Fruit fly (Drosophila melanogaster) S2 (cell line): Measurements from ENCODE around the gene CG13474.

Experiments
- CG8478 ChIP-seq: fragments of >200 bp; optimal IDR thresholded peaks from 2 replicates; lab custom pipeline; 2018
- CTCF ChIP-seq, 2 experiments: fragments of >200 bp; optimal IDR thresholded peaks; 2 replicates each; lab custom pipeline; 2018

DNA sequence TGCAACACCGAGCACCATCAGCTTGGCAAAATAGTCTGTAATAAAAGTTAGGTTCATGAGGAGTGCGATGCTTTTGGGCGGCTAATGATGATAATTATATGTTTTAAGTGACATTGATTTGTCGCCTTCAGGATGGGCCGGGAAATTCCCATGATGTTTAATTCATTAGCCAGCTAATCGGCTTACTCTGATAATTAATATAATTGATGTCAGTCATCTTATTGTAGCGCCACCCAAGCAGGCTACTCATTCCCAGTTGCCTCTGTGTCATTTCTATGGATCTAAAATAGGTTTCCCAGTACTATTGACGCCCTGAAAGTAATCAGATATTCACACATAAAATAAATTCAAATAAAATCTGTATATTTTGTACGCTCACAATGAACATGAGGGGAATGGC, 8.3 kb upstream of the CG13474 start, which contains the start of gene CG13476:
- TF ChIP-seq CTCF (optimal IDR thresholded peaks at IDR 0.05; lab: Kevin White, UChicago): no peak
- no peak for TF ChIP-seq CG8478 (lab: Kevin White, UChicago)
